Worm (Caenorhabditis elegans): ENCODE data around the gene F14H12.8.

DNA sequence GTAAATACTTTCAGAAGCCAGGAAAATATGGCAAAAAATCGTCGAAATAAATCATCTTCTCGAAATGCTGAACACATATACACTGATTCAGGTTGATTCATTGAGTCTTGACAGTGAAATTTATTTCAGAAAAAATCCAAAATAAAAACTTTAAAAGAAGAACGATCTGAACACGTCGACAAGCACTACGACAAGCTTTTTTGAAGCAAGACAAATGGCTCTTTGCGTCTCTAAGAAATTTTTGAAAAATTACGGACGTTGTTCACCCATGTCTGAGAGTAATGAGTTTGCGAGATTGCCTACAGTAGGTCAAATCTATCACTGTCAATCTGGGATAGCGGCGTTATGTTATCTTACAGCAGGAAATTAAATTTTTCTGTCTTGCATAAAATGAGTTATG, 12.0 kb upstream of the F14H12.8 start, which contains the start of gene R160.2:
- TF ChIP-seq unc-62 (GFP tag; optimal IDR thresholded peaks at IDR 0.05) (no peak), nhr-20 (tag; optimal IDR thresholded peaks at IDR 0.05) (no peak), Y116A8C.19 (tag; optimal IDR thresholded peaks at IDR 0.05; ENCODE audit: borderline replicate concordance) (no peak), nhr-28 (tag; optimal IDR thresholded peaks at IDR 0.05) (no peak), fkh-10 (GFP tag; optimal IDR thresholded peaks at IDR 0.05) (no peak), unc-30 (tag; optimal IDR thresholded peaks at IDR 0.05) (no peak), nhr-77 (tag; optimal IDR thresholded peaks at IDR 0.05) (no peak), nhr-47 (tag; optimal IDR thresholded peaks at IDR 0.05) (no peak), snpc-4 (tag; optimal IDR thresholded peaks at IDR 0.05) (no peak), skn-1 (tag; optimal IDR thresholded peaks at IDR 0.05) (no peak), alr-1 (tag; optimal IDR thresholded peaks at IDR 0.05; ENCODE audit: borderline replicate concordance) (no peak)
